Fruit fly (Drosophila melanogaster) whole organism, embryonic: ENCODE results near the gene Ptp10D.

Experiments used
- Antp ChIP-seq: fragments of 200-800 bp; sonication (Bioruptor generic); optimal IDR thresholded peaks from 3 replicates; lab custom pipeline; 2016; ENCODE audit warnings: missing biosample characterization, missing genetic modification characterization
- CG10274 ChIP-seq: fragments of 200-800 bp; sonication (Bioruptor generic); optimal IDR thresholded peaks from 3 replicates; lab custom pipeline; 2017; ENCODE audit warnings: missing biosample characterization, mild to moderate bottlenecking, missing genetic modification characterization
- CG13287 ChIP-seq: fragments of 200-800 bp; sonication (Bioruptor generic); IDR thresholded peaks from 2 replicates; pipeline ENCODE4 v1.3.6; 2022; ENCODE audit warnings: missing biosample characterization, missing genetic modification characterization; ENCODE audit not compliant: partially characterized antibody
- CG13894 ChIP-seq: fragments of 200-800 bp; sonication (Bioruptor generic); optimal IDR thresholded peaks from 3 replicates; lab custom pipeline; 2018; ENCODE audit warnings: missing biosample characterization, mild to moderate bottlenecking, missing genetic modification characterization, moderate library complexity
- CG14667 ChIP-seq: fragments of 200-800 bp; sonication (Bioruptor generic); IDR thresholded peaks from 2 replicates; pipeline ENCODE4 v1.3.6; 2022; ENCODE audit warnings: missing biosample characterization, missing genetic modification characterization
- CG14710 ChIP-seq: fragments of 200-800 bp; sonication (Bioruptor generic); optimal IDR thresholded peaks from 3 replicates; lab custom pipeline; 2019; ENCODE audit warnings: missing biosample characterization, mild to moderate bottlenecking, missing genetic modification characterization, moderate library complexity
- CG1529 ChIP-seq: fragments of 200-800 bp; sonication (Bioruptor generic); optimal IDR thresholded peaks from 3 replicates; lab custom pipeline; 2018; ENCODE audit warnings: missing biosample characterization, missing genetic modification characterization
- CG15696 ChIP-seq: fragments of 200-800 bp; sonication (Bioruptor generic); optimal IDR thresholded peaks from 2 replicates; lab custom pipeline; 2019; ENCODE audit warnings: missing biosample characterization, mild to moderate bottlenecking, missing genetic modification characterization, moderate library complexity
- CG16813 ChIP-seq: fragments of 200-800 bp; sonication (Bioruptor generic); IDR thresholded peaks from 3 replicates; pipeline ENCODE4 v1.3.6; 2022; ENCODE audit warnings: missing biosample characterization, missing genetic modification characterization; ENCODE audit not compliant: partially characterized antibody
- CG18476 ChIP-seq: fragments of 200-800 bp; sonication (Bioruptor generic); optimal IDR thresholded peaks from 2 replicates; lab custom pipeline; 2016; ENCODE audit warnings: missing biosample characterization, mild to moderate bottlenecking, missing genetic modification characterization
- CG2120 ChIP-seq: fragments of 200-800 bp; sonication (Bioruptor generic); optimal IDR thresholded peaks from 3 replicates; lab custom pipeline; 2016; ENCODE audit warnings: missing biosample characterization, missing genetic modification characterization
- CG3163 ChIP-seq: fragments of 200-800 bp; sonication (Bioruptor generic); optimal IDR thresholded peaks from 3 replicates; lab custom pipeline; 2016; ENCODE audit warnings: missing biosample characterization, missing genetic modification characterization
- CG34422 ChIP-seq: fragments of 200-800 bp; sonication (Bioruptor generic); IDR thresholded peaks from 3 replicates; pipeline ENCODE4 v1.3.6; 2022; ENCODE audit warnings: missing biosample characterization, missing genetic modification characterization
- CG6254 ChIP-seq: fragments of 200-800 bp; sonication (Bioruptor generic); optimal IDR thresholded peaks from 3 replicates; lab custom pipeline; 2017; ENCODE audit warnings: mild to moderate bottlenecking, missing biosample characterization, missing genetic modification reagents, missing genetic modification characterization
- CG9817 ChIP-seq: fragments of 200-800 bp; sonication (Bioruptor generic); optimal IDR thresholded peaks from 2 replicates; lab custom pipeline; 2018; ENCODE audit warnings: missing biosample characterization, mild to moderate bottlenecking, missing genetic modification characterization, moderate library complexity
- CoRest ChIP-seq: fragments of 200-800 bp; sonication (Bioruptor generic); optimal IDR thresholded peaks from 3 replicates; lab custom pipeline; 2018; ENCODE audit warnings: missing biosample characterization, mild to moderate bottlenecking, missing genetic modification characterization, moderate library complexity
- Elba2 ChIP-seq: fragments of 200-800 bp; sonication (Bioruptor generic); optimal IDR thresholded peaks from 3 replicates; lab custom pipeline; 2016; ENCODE audit warnings: missing biosample characterization, missing genetic modification characterization
- Gsc ChIP-seq: fragments of 200-800 bp; sonication (Bioruptor generic); IDR thresholded peaks from 2 replicates; pipeline ENCODE4 v1.3.6; 2022; ENCODE audit warnings: missing biosample characterization, missing genetic modification characterization
- HLH3B ChIP-seq: fragments of 200-800 bp; sonication (Bioruptor generic); IDR thresholded peaks from 2 replicates; pipeline ENCODE4 v1.3.6; 2022; ENCODE audit warnings: missing biosample characterization, missing genetic modification characterization
- HLH4C ChIP-seq: fragments of 200-800 bp; sonication (Bioruptor generic); IDR thresholded peaks from 3 replicates; pipeline ENCODE4 v1.3.6; 2022; ENCODE audit warnings: missing biosample characterization, missing genetic modification characterization; ENCODE audit not compliant: partially characterized antibody
- HmgZ ChIP-seq: fragments of 200-800 bp; sonication (Bioruptor generic); optimal IDR thresholded peaks from 2 replicates; lab custom pipeline; 2018; ENCODE audit warnings: missing biosample characterization, mild to moderate bottlenecking, missing genetic modification characterization
- Hmr ChIP-seq: fragments of 200-800 bp; sonication (Bioruptor generic); optimal IDR thresholded peaks from 3 replicates; lab custom pipeline; 2017; ENCODE audit warnings: mild to moderate bottlenecking, missing biosample characterization, missing genetic modification reagents, missing genetic modification characterization
- Kr ChIP-seq: fragments of 200-800 bp; sonication (Bioruptor generic); optimal IDR thresholded peaks from 2 replicates; lab custom pipeline; 2017; ENCODE audit warnings: missing biosample characterization, mild to moderate bottlenecking, missing genetic modification characterization
- Mad ChIP-seq: fragments of 200-800 bp; sonication (Bioruptor generic); optimal IDR thresholded peaks from 2 replicates; lab custom pipeline; 2016; ENCODE audit warnings: missing biosample characterization, missing genetic modification characterization
- Nf-YC ChIP-seq: fragments of 200-800 bp; optimal IDR thresholded peaks from 3 replicates; lab custom pipeline; 2019; ENCODE audit warnings: missing biosample characterization, mild to moderate bottlenecking, missing genetic modification characterization, moderate library complexity
- Xbp1 ChIP-seq: fragments of 200-800 bp; sonication (Bioruptor generic); optimal IDR thresholded peaks from 3 replicates; lab custom pipeline; 2016; ENCODE audit warnings: missing biosample characterization, mild to moderate bottlenecking, missing genetic modification characterization
- Xrp1 ChIP-seq: fragments of 200-800 bp; sonication (Bioruptor generic); IDR thresholded peaks from 2 replicates; pipeline ENCODE4 v1.3.6; 2022; ENCODE audit warnings: missing biosample characterization, missing genetic modification characterization
- cas ChIP-seq: fragments of 200-800 bp; sonication (Bioruptor generic); IDR thresholded peaks from 2 replicates; pipeline ENCODE4 v1.3.6; 2022; ENCODE audit warnings: missing biosample characterization, missing genetic modification characterization
- croc ChIP-seq: fragments of 200-800 bp; sonication (Bioruptor generic); conservative IDR thresholded peaks from 3 replicates; pipeline ENCODE4 v1.3.6; 2022; ENCODE audit warnings: missing biosample characterization, missing genetic modification characterization
- ewg ChIP-seq: fragments of 200-800 bp; sonication (Bioruptor generic); optimal IDR thresholded peaks from 3 replicates; lab custom pipeline; 2017; ENCODE audit warnings: mild to moderate bottlenecking, missing biosample characterization, missing genetic modification reagents, missing genetic modification characterization
- eyg ChIP-seq: fragments of 200-800 bp; sonication (Bioruptor generic); optimal IDR thresholded peaks from 3 replicates; lab custom pipeline; 2016; ENCODE audit warnings: missing biosample characterization, missing genetic modification characterization
- grau ChIP-seq: fragments of 200-800 bp; optimal IDR thresholded peaks from 3 replicates; lab custom pipeline; 2019; ENCODE audit warnings: missing biosample characterization, mild to moderate bottlenecking, missing genetic modification characterization, moderate library complexity
- h ChIP-seq: fragments of >200 bp; optimal IDR thresholded peaks from 2 replicates; lab custom pipeline; 2017
- hkb ChIP-seq, 2 experiments: fragments of 200-800 bp in 1 of 2; fragments of >200 bp in 1 of 2; sonication (Bioruptor generic) in 1 of 2; IDR thresholded peaks in 1 of 2; optimal IDR thresholded peaks in 1 of 2; 2 replicates each; pipeline versions ENCODE4 v1.3.6 to Lab custom; 2017 to 2022; ENCODE audit warnings: missing biosample characterization in 1 of 2, missing genetic modification characterization in 1 of 2
- insv ChIP-seq, 2 experiments: fragments of 200-800 bp; sonication (Bioruptor generic); optimal IDR thresholded peaks; 3 replicates each; lab custom pipeline; 2016 to 2018; ENCODE audit warnings: missing biosample characterization in 2 of 2, missing genetic modification characterization in 2 of 2
- kni ChIP-seq: fragments of 200-800 bp; sonication (Bioruptor generic); optimal IDR thresholded peaks from 3 replicates; lab custom pipeline; 2017; ENCODE audit warnings: mild to moderate bottlenecking, missing biosample characterization, missing genetic modification reagents, missing genetic modification characterization
- lov ChIP-seq, 2 experiments: fragments of 200-800 bp in 1 of 2; fragments of >200 bp in 1 of 2; sonication (Bioruptor generic) in 1 of 2; IDR thresholded peaks in 1 of 2; optimal IDR thresholded peaks in 1 of 2; 2 replicates in 1 of 2; 3 replicates in 1 of 2; pipeline versions ENCODE4 v1.3.6 to Lab custom; 2017 to 2022; ENCODE audit warnings: missing biosample characterization in 1 of 2, missing genetic modification characterization in 1 of 2
- otp ChIP-seq: fragments of 200-800 bp; sonication (Bioruptor generic); IDR thresholded peaks from 3 replicates; pipeline ENCODE4, ENCODE4 v1.3.6; 2022; ENCODE audit warnings: missing biosample characterization, missing genetic modification characterization
- pho ChIP-seq: fragments of 200-800 bp; sonication (Bioruptor generic); optimal IDR thresholded peaks from 2 replicates; lab custom pipeline; 2016; ENCODE audit warnings: missing biosample characterization, missing genetic modification characterization
- phol ChIP-seq: fragments of 200-800 bp; sonication (Bioruptor generic); optimal IDR thresholded peaks from 3 replicates; lab custom pipeline; 2018; ENCODE audit warnings: missing biosample characterization, mild to moderate bottlenecking, missing genetic modification characterization, moderate library complexity
- ro ChIP-seq: fragments of 200-800 bp; sonication (Bioruptor generic); IDR thresholded peaks from 2 replicates; pipeline ENCODE4 v1.3.6; 2022; ENCODE audit warnings: missing biosample characterization, missing genetic modification characterization
- run ChIP-seq: fragments of 200-800 bp; sonication (Bioruptor generic); optimal IDR thresholded peaks from 3 replicates; lab custom pipeline; 2018; ENCODE audit warnings: missing biosample characterization, mild to moderate bottlenecking, missing genetic modification characterization
- salm ChIP-seq: fragments of 200-800 bp; sonication (Bioruptor generic); optimal IDR thresholded peaks from 2 replicates; lab custom pipeline; 2018; ENCODE audit warnings: missing biosample characterization, mild to moderate bottlenecking, missing genetic modification characterization
- sd ChIP-seq: fragments of 200-800 bp; sonication (Bioruptor generic); optimal IDR thresholded peaks from 3 replicates; lab custom pipeline; 2018; ENCODE audit warnings: missing biosample characterization, mild to moderate bottlenecking, missing genetic modification characterization, moderate library complexity
- sens-2 ChIP-seq: fragments of 200-800 bp; sonication (Bioruptor generic); IDR thresholded peaks from 2 replicates; pipeline ENCODE4 v1.3.6; 2022; ENCODE audit warnings: missing biosample characterization, missing genetic modification characterization
- sim ChIP-seq: fragments of 200-800 bp; sonication (Bioruptor generic); IDR thresholded peaks from 2 replicates; pipeline ENCODE4 v1.3.6; 2022; ENCODE audit warnings: missing biosample characterization, missing genetic modification characterization
- slp2 ChIP-seq: fragments of 200-800 bp; sonication (Bioruptor generic); optimal IDR thresholded peaks from 2 replicates; lab custom pipeline; 2016; ENCODE audit warnings: missing biosample characterization, missing genetic modification characterization
- wor ChIP-seq: fragments of 200-800 bp; sonication (Bioruptor generic); IDR thresholded peaks from 2 replicates; pipeline ENCODE4 v1.3.6; 2022; ENCODE audit warnings: missing biosample characterization, missing genetic modification characterization

Gene Ptp10D

DNA sequence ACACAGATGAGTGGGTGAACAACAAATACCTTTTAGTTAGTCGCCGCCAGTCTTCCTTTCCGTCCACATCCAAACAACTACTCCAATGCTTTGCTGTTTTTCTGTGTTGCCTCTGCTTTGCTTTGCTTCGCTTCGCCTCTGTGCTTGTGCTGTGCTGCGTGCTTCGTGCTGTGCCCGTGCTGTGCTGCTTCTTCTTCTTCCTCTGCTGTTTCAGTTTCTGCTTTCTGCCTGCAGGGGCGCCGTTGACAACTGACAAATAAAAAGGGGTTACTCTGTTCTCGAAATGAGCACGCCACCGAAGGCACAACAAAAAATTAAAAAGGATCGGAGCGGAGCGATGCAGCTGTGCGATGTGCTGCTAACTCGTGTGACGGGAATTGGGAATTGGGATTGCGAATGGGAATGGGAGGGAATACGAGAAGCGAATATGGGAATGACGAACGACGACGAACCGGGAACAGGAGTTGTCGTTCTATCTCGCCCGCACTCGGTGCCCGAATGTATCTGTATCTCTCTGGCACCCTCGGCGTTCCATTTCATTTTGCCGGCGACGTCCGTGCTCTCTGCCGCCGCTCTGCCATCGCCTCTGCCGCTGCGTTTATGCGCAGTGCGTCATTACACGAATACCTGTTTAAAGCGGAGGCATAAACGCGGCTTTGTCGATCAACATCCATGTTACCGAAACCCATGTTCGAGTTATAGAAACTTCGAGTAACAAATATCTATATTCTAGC lies 92.9 kb downstream of the Ptp10D start (continued):
- TF ChIP-seq sens-2 = no peak
- TF ChIP-seq Kr (GFP tag; lab: Kevin White, UChicago) = peak; percentile 40
- TF ChIP-seq pho (GFP tag; lab: Kevin White, UChicago) = peak; percentile 79
- peak; percentile 1 for TF ChIP-seq sd (tag; lab: Kevin White, UChicago)
- peak; percentile 48; the same call in 1 of the 2 replicates for TF ChIP-seq CG13287
- TF ChIP-seq HLH3B (GFP tag; lab: Robert Waterston, UW) = peak; percentile 50
- no peak for TF ChIP-seq HLH4C
- TF ChIP-seq lov (optimal IDR thresholded peaks at IDR 0.05; lab: Kevin White, UChicago) = no peak
- TF ChIP-seq lov (GFP tag; IDR thresholded peaks at IDR 0.05; lab: Robert Waterston, UW) = peak; percentile 60; the same call in 2 of the 3 replicates
- TF ChIP-seq salm (tag; lab: Kevin White, UChicago) = peak; percentile 43
- peak; percentile 20 for TF ChIP-seq CG18476 (GFP tag; lab: Kevin White, UChicago)
- TF ChIP-seq hkb (optimal IDR thresholded peaks at IDR 0.05; lab: Kevin White, UChicago) = no peak
- peak; percentile 68 for TF ChIP-seq hkb (GFP tag; IDR thresholded peaks at IDR 0.05; lab: Robert Waterston, UW)
- peak; percentile 67 for TF ChIP-seq Nf-YC (tag; lab: Kevin White, UChicago)
- TF ChIP-seq Xrp1 (GFP tag; lab: Robert Waterston, UW) = peak; percentile 56
- TF ChIP-seq slp2 = peak; percentile 64
- peak; percentile 38; the same call in 1 of the 2 replicates for TF ChIP-seq CG14667 (GFP tag; lab: Robert Waterston, UW)
- peak; percentile 77 for TF ChIP-seq Antp (GFP tag; lab: Kevin White, UChicago)
- peak; percentile 65 for TF ChIP-seq eyg (GFP tag; lab: Kevin White, UChicago)
- TF ChIP-seq CG13894 (tag; lab: Kevin White, UChicago) = peak; percentile 60
- TF ChIP-seq cas (GFP tag; lab: Robert Waterston, UW) = peak; percentile 41; the same call in 1 of the 2 replicates
- TF ChIP-seq ro (GFP tag; lab: Robert Waterston, UW) = no peak
- TF ChIP-seq wor = no peak
- TF ChIP-seq CG9817 = peak; percentile 51
- TF ChIP-seq insv (GFP tag; optimal IDR thresholded peaks at IDR 0.05; lab: Kevin White, UChicago) = peak in 1 of 2 experiments; percentile 79
- peak; percentile 44 for TF ChIP-seq ewg (GFP tag; lab: Kevin White, UChicago)
- TF ChIP-seq Elba2 = no peak
- peak; percentile 83 for TF ChIP-seq kni (GFP tag; lab: Kevin White, UChicago)
- TF ChIP-seq CG1529 (GFP tag; lab: Kevin White, UChicago) = peak; percentile 38
- no peak; the same call in 2 of the 3 replicates for TF ChIP-seq otp (GFP tag; lab: Robert Waterston, UW)
- TF ChIP-seq HmgZ (tag; lab: Kevin White, UChicago) = peak; percentile 72
- peak; percentile 77 for TF ChIP-seq Hmr
- peak; percentile 49 for TF ChIP-seq CG6254 (GFP tag; lab: Kevin White, UChicago)
- TF ChIP-seq Xbp1 (GFP tag; lab: Kevin White, UChicago) = peak; percentile 58
- peak; percentile 65 for TF ChIP-seq CoRest (tag; lab: Kevin White, UChicago)
- TF ChIP-seq Gsc = no peak
- TF ChIP-seq croc = 0 out of 3 replicates have a peak, but pooled peaks have one; percentile 20
- TF ChIP-seq Mad = peak; percentile 54
- peak; percentile 31 for TF ChIP-seq CG10274 (GFP tag; lab: Kevin White, UChicago)
- 0 out of 3 replicates have a peak, but pooled peaks have one; percentile 35 for TF ChIP-seq CG16813
- TF ChIP-seq CG34422 (GFP tag; lab: Robert Waterston, UW) = peak; percentile 76
- TF ChIP-seq CG2120 (GFP tag; lab: Kevin White, UChicago) = peak; percentile 84
- TF ChIP-seq phol (tag; lab: Kevin White, UChicago) = peak; percentile 60
- peak; percentile 71 for TF ChIP-seq CG3163 (GFP tag; lab: Kevin White, UChicago)
- no peak for TF ChIP-seq sim
- TF ChIP-seq grau (tag; lab: Kevin White, UChicago) = peak; percentile 73
- TF ChIP-seq run (tag; lab: Kevin White, UChicago) = peak; percentile 26
- no peak for TF ChIP-seq h (lab: Kevin White, UChicago)
- no peak for TF ChIP-seq CG15696 (tag; lab: Kevin White, UChicago)
- TF ChIP-seq CG14710 (tag; lab: Kevin White, UChicago) = peak; percentile 27
